Fruit fly (Drosophila melanogaster): Measurements from ENCODE around the gene CG5888.

Gene CG5888

DNA sequence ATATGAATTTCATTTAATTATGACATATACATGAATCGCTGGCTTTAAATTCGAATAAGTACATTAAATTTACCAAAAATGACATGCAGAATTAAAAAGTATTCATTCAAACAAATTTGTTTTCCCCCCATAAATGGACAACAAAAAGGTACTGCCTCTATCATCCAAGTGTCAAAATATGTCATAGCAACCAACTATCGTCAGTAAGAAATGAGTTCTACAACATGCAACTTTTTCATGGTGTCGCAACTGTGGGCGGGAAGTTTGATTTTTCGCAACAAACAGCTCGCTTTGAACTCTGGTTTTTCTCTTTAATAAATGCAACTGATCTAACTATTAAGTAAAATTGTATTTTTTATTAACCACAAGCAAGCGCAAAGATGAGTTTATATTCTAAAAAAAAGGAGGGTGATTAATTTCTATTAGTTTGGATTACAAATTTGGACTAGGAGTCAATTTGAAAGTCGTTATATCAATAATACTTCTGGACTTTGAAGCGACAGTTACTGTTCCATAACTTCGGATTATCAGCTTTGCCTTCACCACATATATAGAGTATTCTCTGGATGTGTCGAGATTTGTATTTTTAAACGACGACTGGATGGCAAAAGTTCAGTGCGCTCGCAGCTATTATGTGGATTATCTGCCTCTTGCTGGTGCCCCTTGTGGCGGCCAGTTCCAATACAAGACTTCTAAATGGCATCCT lies 39.5 kb upstream of the CG5888 start, which contains the start of gene Nepl8 (continued):
- TF ChIP-seq Vsx1 (GFP tag; optimal IDR thresholded peaks at IDR 0.05) (no peak), her (GFP tag; optimal IDR thresholded peaks at IDR 0.05) (peak; percentile 31), CG7357 (GFP tag; IDR thresholded peaks at IDR 0.05) (no peak), h (optimal IDR thresholded peaks at IDR 0.05) (no peak), CG6791 (GFP tag; IDR thresholded peaks at IDR 0.05; ENCODE audit: partially characterized antibody) (peak; percentile 19; the same call in 2 of the 3 replicates), grau (tag; optimal IDR thresholded peaks at IDR 0.05) (peak; percentile 32), Dbx (GFP tag; IDR thresholded peaks at IDR 0.05) (0 out of 3 replicates have a peak, but pooled peaks have one; percentile 12), BEAF-32 (GFP tag; optimal IDR thresholded peaks at IDR 0.05) (peak; percentile 51), dm (GFP tag; optimal IDR thresholded peaks at IDR 0.05) (no peak), Bdp1 (GFP tag; optimal IDR thresholded peaks at IDR 0.05) (peak; percentile 7), sna (GFP tag; IDR thresholded peaks at IDR 0.05; ENCODE audit: partially characterized antibody) (no peak), p53 (GFP tag; optimal IDR thresholded peaks at IDR 0.05) (peak; percentile 75), dpn (GFP tag; optimal IDR thresholded peaks at IDR 0.05) (peak; percentile 44 to 52), CG33213 (GFP tag; optimal IDR thresholded peaks at IDR 0.05) (peak; percentile 63), CG5245 (GFP tag; optimal IDR thresholded peaks at IDR 0.05) (no peak), fd96Cb (tag; optimal IDR thresholded peaks at IDR 0.05) (no peak), CG17359 (tag; optimal IDR thresholded peaks at IDR 0.05) (peak; percentile 57), CG6813 (GFP tag; optimal IDR thresholded peaks at IDR 0.05) (no peak), Gug (GFP tag; IDR thresholded peaks at IDR 0.05) (peak; percentile 24; the same call in 1 of the 4 replicates), Abd-B (GFP tag; optimal IDR thresholded peaks at IDR 0.05) (peak; percentile 50), fd3F (GFP tag; optimal IDR thresholded peaks at IDR 0.05) (no peak), CTCF (GFP tag; optimal IDR thresholded peaks at IDR 0.05) (peak; percentile 69), Ssrp (tag; optimal IDR thresholded peaks at IDR 0.05) (no peak), CG3838 (GFP tag; optimal IDR thresholded peaks at IDR 0.05) (no peak), sug (tag; optimal IDR thresholded peaks at IDR 0.05) (peak; percentile 70), CG3995 (GFP tag; optimal IDR thresholded peaks at IDR 0.05) (peak; percentile 54), Opbp (GFP tag; IDR thresholded peaks at IDR 0.05; ENCODE audit: partially characterized antibody) (peak; percentile 58; the same call in 1 of the 3 replicates), trem (tag; optimal IDR thresholded peaks at IDR 0.05) (peak; percentile 64), lilli (GFP tag; optimal IDR thresholded peaks at IDR 0.05) (peak; percentile 0), Atf3 (GFP tag; optimal IDR thresholded peaks at IDR 0.05) (peak; percentile 16), CG14050 (GFP tag; IDR thresholded peaks at IDR 0.05) (no peak), Jarid2 (GFP tag; optimal IDR thresholded peaks at IDR 0.05) (peak; percentile 73), CG2120 (GFP tag; optimal IDR thresholded peaks at IDR 0.05) (peak; percentile 50), Bgb (GFP tag; IDR thresholded peaks at IDR 0.05; ENCODE audit: partially characterized antibody) (peak; percentile 59; the same call in 1 of the 2 replicates), ATbp (GFP tag; optimal IDR thresholded peaks at IDR 0.05) (no peak), eve (GFP tag; optimal IDR thresholded peaks at IDR 0.05) (peak in 1 of 2 experiments; percentile 13), Hmr (GFP tag; optimal IDR thresholded peaks at IDR 0.05) (peak; percentile 55), CG9609 (GFP tag; optimal IDR thresholded peaks at IDR 0.05) (peak; percentile 33), slbo (GFP tag; IDR thresholded peaks at IDR 0.05) (peak; percentile 77), CG7271 (tag; optimal IDR thresholded peaks at IDR 0.05) (no peak), CG8089 (GFP tag; optimal IDR thresholded peaks at IDR 0.05) (peak; percentile 30), Lhr (GFP tag; optimal IDR thresholded peaks at IDR 0.05) (peak; percentile 90), CG8290 (GFP tag; optimal IDR thresholded peaks at IDR 0.05) (peak; percentile 40), CG8290 (tag; optimal IDR thresholded peaks at IDR 0.05) (peak in 1 of 2 experiments; percentile 86), B-H2 (GFP tag; optimal IDR thresholded peaks at IDR 0.05) (peak; percentile 39), sim (GFP tag; IDR thresholded peaks at IDR 0.05) (no peak), gcm2 (GFP tag; optimal IDR thresholded peaks at IDR 0.05) (no peak), Ravus (GFP tag; IDR thresholded peaks at IDR 0.05) (no peak), Ada2b (GFP tag; IDR thresholded peaks at IDR 0.05) (no peak), CG34376 (GFP tag; optimal IDR thresholded peaks at IDR 0.05) (no peak), Hr39 (optimal IDR thresholded peaks at IDR 0.05) (no peak)
